Worm (Caenorhabditis elegans) whole organism, young adult: Measurements from ENCODE around the gene F01E11.3.

ENCODE experiments used
- B0035.1 ChIP-seq: sonication (generic microtip); optimal IDR thresholded peaks from 2 replicates; lab custom pipeline; 2016; ENCODE audit warnings: missing genetic modification characterization, mild to moderate bottlenecking, missing compliant biosample characterization, missing genotype, missing genetic modification reagents
- F22D6.2 ChIP-seq: sonication (generic microtip); optimal IDR thresholded peaks from 2 replicates; lab custom pipeline; 2016; ENCODE audit warnings: mild to moderate bottlenecking, missing genetic modification characterization, missing compliant biosample characterization
- bed-1 ChIP-seq: fragments of 200-800 bp; sonication (Bioruptor generic); IDR thresholded peaks from 2 replicates; pipeline ENCODE4 v1.3.6; 2022; ENCODE audit warnings: missing genetic modification reagents, missing genetic modification characterization, missing compliant biosample characterization
- dox-1 ChIP-seq: fragments of 200-800 bp; sonication (Bioruptor generic); IDR thresholded peaks from 2 replicates; pipeline ENCODE4 v1.3.6; 2022; ENCODE audit warnings: missing genetic modification reagents, missing genetic modification characterization, missing compliant biosample characterization
- hlh-26 ChIP-seq: fragments of 200-800 bp; sonication (Bioruptor generic); conservative IDR thresholded peaks from 2 replicates; pipeline ENCODE4 v1.3.6; 2022; ENCODE audit warnings: missing genetic modification reagents, missing genetic modification characterization, missing compliant biosample characterization
- ztf-25 ChIP-seq: fragments of 200-800 bp; sonication (Bioruptor generic); IDR thresholded peaks from 2 replicates; pipeline ENCODE4 v1.3.6; 2022; ENCODE audit warnings: missing genetic modification reagents, missing genetic modification characterization, missing compliant biosample characterization

DNA sequence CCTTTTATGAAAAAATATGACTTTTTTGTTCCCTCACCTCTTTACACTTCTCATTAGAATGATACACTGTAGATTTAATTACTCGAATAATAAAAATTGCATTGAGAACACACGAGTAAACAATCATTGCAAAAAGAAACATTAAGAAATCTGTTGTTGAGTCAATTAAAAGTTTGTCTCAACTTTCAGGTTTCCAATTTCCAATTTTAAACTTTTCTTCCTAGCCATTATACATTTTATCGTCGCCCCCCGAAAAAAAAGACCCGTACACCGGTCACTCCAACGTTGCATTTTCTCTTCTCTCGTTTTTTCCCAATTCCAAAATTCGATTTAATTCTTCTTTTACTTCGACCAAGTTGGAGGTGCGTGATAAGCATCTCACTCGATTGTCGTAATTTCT lies 27.2 kb upstream of the F01E11.3 start, which contains the start of gene C16E9.1:
- TF ChIP-seq hlh-26 (GFP tag; lab: Robert Waterston, UW) = no peak
- TF ChIP-seq F22D6.2 (tag; lab: Kevin White, UChicago) = no peak
- TF ChIP-seq dox-1 (GFP tag; lab: Robert Waterston, UW) = no peak
- no peak for TF ChIP-seq bed-1 (GFP tag; lab: Robert Waterston, UW)
- TF ChIP-seq B0035.1 (tag; lab: Kevin White, UChicago) = no peak
- TF ChIP-seq ztf-25 = no peak
